Worm (Caenorhabditis elegans) whole organism, L1 larva: ENCODE data around the gene nlp-3.

Experiments
- C16A3.4 ChIP-seq: fragments of 150-350 bp; optimal IDR thresholded peaks from 2 replicates; lab custom pipeline; 2014; ENCODE audit warnings: missing biosample characterization, missing genetic modification characterization
- F16B12.6 ChIP-seq: fragments of 150-350 bp; optimal IDR thresholded peaks from 2 replicates; lab custom pipeline; 2014; ENCODE audit warnings: missing biosample characterization, missing genetic modification characterization
- Y116A8C.19 ChIP-seq: sonication (generic microtip); optimal IDR thresholded peaks from 2 replicates; lab custom pipeline; 2016; ENCODE audit warnings: missing compliant biosample characterization, missing genetic modification characterization, borderline replicate concordance
- aly-2 ChIP-seq: fragments of 150-350 bp; optimal IDR thresholded peaks from 2 replicates; lab custom pipeline; 2014; ENCODE audit warnings: missing biosample characterization, missing genetic modification characterization
- blmp-1 ChIP-seq: fragments of 150-350 bp; optimal IDR thresholded peaks from 2 replicates; lab custom pipeline; 2014; ENCODE audit warnings: missing biosample characterization, missing genetic modification characterization
- ces-1 ChIP-seq: fragments of 150-350 bp; optimal IDR thresholded peaks from 2 replicates; lab custom pipeline; 2014; ENCODE audit warnings: missing biosample characterization, missing genetic modification reagents, missing genetic modification characterization
- dsc-1 ChIP-seq: sonication (generic microtip); optimal IDR thresholded peaks from 2 replicates; lab custom pipeline; 2016; ENCODE audit warnings: mild to moderate bottlenecking, missing genetic modification characterization, missing compliant biosample characterization
- efl-1 ChIP-seq, 4 experiments: fragments of 150-350 bp; optimal IDR thresholded peaks in 3 of 4; peaks in 1 of 4; 1 replicate in 1 of 4; 2 replicates in 3 of 4; lab custom pipeline; 2014; ENCODE audit warnings: missing biosample characterization in 2 of 4, missing genetic modification characterization in 2 of 4, missing genetic modification reagents in 2 of 4
- efl-3 ChIP-seq: fragments of 200-800 bp; sonication (Bioruptor generic); optimal IDR thresholded peaks from 2 replicates; lab custom pipeline; 2018; ENCODE audit warnings: mild to moderate bottlenecking, missing genetic modification characterization, missing compliant biosample characterization
- ets-5 ChIP-seq: fragments of 200-800 bp; sonication (Bioruptor generic); IDR thresholded peaks from 2 replicates; pipeline ENCODE4 v1.3.6; 2022; ENCODE audit warnings: missing genetic modification characterization, missing compliant biosample characterization
- fkh-10 ChIP-seq: sonication (generic microtip); optimal IDR thresholded peaks from 2 replicates; lab custom pipeline; 2017; ENCODE audit warnings: missing biosample characterization, missing genetic modification reagents, missing genetic modification characterization
- fos-1 ChIP-seq: fragments of 150-350 bp; optimal IDR thresholded peaks from 2 replicates; lab custom pipeline; 2014; ENCODE audit warnings: missing biosample characterization, missing genetic modification characterization
- grh-1 ChIP-seq: fragments of 200-800 bp; sonication (Bioruptor generic); IDR thresholded peaks from 2 replicates; pipeline ENCODE4 v1.3.6; 2022; ENCODE audit warnings: missing genetic modification reagents, missing genetic modification characterization, missing compliant biosample characterization
- irx-1 ChIP-seq: sonication (generic microtip); optimal IDR thresholded peaks from 2 replicates; lab custom pipeline; 2016; ENCODE audit warnings: missing genetic modification characterization, missing compliant biosample characterization
- isw-1 ChIP-seq: fragments of 200-800 bp; sonication (Bioruptor generic); IDR thresholded peaks from 2 replicates; pipeline ENCODE4 v1.3.6; 2022; ENCODE audit warnings: missing genetic modification characterization, missing compliant biosample characterization
- lin-14 ChIP-seq: fragments of 200-800 bp; sonication (Bioruptor generic); optimal IDR thresholded peaks from 2 replicates; lab custom pipeline; 2018; ENCODE audit warnings: mild to moderate bottlenecking, missing genetic modification characterization, moderate library complexity, missing compliant biosample characterization
- lin-35 ChIP-seq, 2 experiments: fragments of 150-350 bp; optimal IDR thresholded peaks; 2 replicates each; lab custom pipeline; 2014; ENCODE audit warnings: missing biosample characterization in 2 of 2, missing genetic modification characterization in 2 of 2, missing genetic modification reagents in 2 of 2
- lin-39 ChIP-seq: fragments of 150-350 bp; optimal IDR thresholded peaks from 2 replicates; lab custom pipeline; 2014; ENCODE audit warnings: missing biosample characterization, missing genetic modification reagents, missing genetic modification characterization
- lir-3 ChIP-seq: sonication (generic microtip); optimal IDR thresholded peaks from 2 replicates; lab custom pipeline; 2016; ENCODE audit warnings: mild to moderate bottlenecking, missing genetic modification characterization, moderate library complexity, missing compliant biosample characterization; ENCODE audit not compliant: poor library complexity
- lsy-2 ChIP-seq, 2 experiments: fragments of 150-350 bp; optimal IDR thresholded peaks; 2 replicates each; lab custom pipeline; 2014; ENCODE audit warnings: missing biosample characterization in 2 of 2, missing genetic modification characterization in 2 of 2
- mab-9 ChIP-seq: fragments of 200-800 bp; sonication (Bioruptor generic); IDR thresholded peaks from 2 replicates; pipeline ENCODE4 v1.3.6; 2022; ENCODE audit warnings: missing genetic modification reagents, missing genetic modification characterization, missing compliant biosample characterization
- mdl-1 ChIP-seq, 2 experiments: fragments of 150-350 bp; optimal IDR thresholded peaks; 2 replicates each; lab custom pipeline; 2014 to 2017; ENCODE audit warnings: missing biosample characterization in 2 of 2, missing genetic modification characterization in 2 of 2, inconsistent platforms in 1 of 2
- mef-2 ChIP-seq: fragments of 150-350 bp; optimal IDR thresholded peaks from 2 replicates; lab custom pipeline; 2014; ENCODE audit warnings: missing biosample characterization, missing genetic modification characterization
- nhr-11 ChIP-seq: fragments of 150-350 bp; optimal IDR thresholded peaks from 2 replicates; lab custom pipeline; 2014; ENCODE audit warnings: missing biosample characterization, missing genetic modification characterization
- nhr-12 ChIP-seq: sonication (generic microtip); optimal IDR thresholded peaks from 2 replicates; lab custom pipeline; 2017; ENCODE audit warnings: missing biosample characterization, missing genetic modification characterization
- nhr-20 ChIP-seq: sonication (generic microtip); optimal IDR thresholded peaks from 2 replicates; lab custom pipeline; 2016; ENCODE audit warnings: mild to moderate bottlenecking, missing genetic modification characterization, missing compliant biosample characterization
- nhr-47 ChIP-seq: sonication (generic microtip); optimal IDR thresholded peaks from 2 replicates; lab custom pipeline; 2016; ENCODE audit warnings: mild to moderate bottlenecking, missing genetic modification characterization, moderate library complexity, missing compliant biosample characterization
- nhr-76 ChIP-seq: sonication (generic microtip); optimal IDR thresholded peaks from 2 replicates; lab custom pipeline; 2017; ENCODE audit warnings: missing biosample characterization, missing genetic modification characterization
- nhr-84 ChIP-seq: sonication (generic microtip); optimal IDR thresholded peaks from 2 replicates; lab custom pipeline; 2017; ENCODE audit warnings: missing biosample characterization, missing genetic modification characterization
- nhr-90 ChIP-seq: sonication (generic microtip); optimal IDR thresholded peaks from 2 replicates; lab custom pipeline; 2016; ENCODE audit warnings: mild to moderate bottlenecking, missing genetic modification characterization, missing compliant biosample characterization; ENCODE audit not compliant: poor library complexity
- pag-3 ChIP-seq: sonication (generic microtip); optimal IDR thresholded peaks from 2 replicates; lab custom pipeline; 2017; ENCODE audit warnings: missing genetic modification characterization, mild to moderate bottlenecking, missing compliant biosample characterization, antibody characterized with exemption, borderline replicate concordance; ENCODE audit not compliant: insufficient read depth
- pqm-1 ChIP-seq: sonication (generic microtip); optimal IDR thresholded peaks from 3 replicates; lab custom pipeline; 2017; ENCODE audit warnings: missing biosample characterization, missing genetic modification characterization
- rnt-1 ChIP-seq: sonication (generic microtip); optimal IDR thresholded peaks from 2 replicates; lab custom pipeline; 2016; ENCODE audit warnings: mild to moderate bottlenecking, missing genetic modification characterization, moderate library complexity, missing compliant biosample characterization
- skn-1 ChIP-seq: fragments of 150-350 bp; optimal IDR thresholded peaks from 2 replicates; lab custom pipeline; 2014; ENCODE audit warnings: missing biosample characterization, missing genetic modification characterization
- swsn-7 ChIP-seq: sonication (generic microtip); optimal IDR thresholded peaks from 2 replicates; lab custom pipeline; 2016; ENCODE audit warnings: missing genetic modification characterization, missing compliant biosample characterization
- tbx-2 ChIP-seq: sonication (generic microtip); optimal IDR thresholded peaks from 2 replicates; lab custom pipeline; 2016; ENCODE audit warnings: missing genetic modification characterization, missing compliant biosample characterization
- unc-62 ChIP-seq: fragments of 150-350 bp; optimal IDR thresholded peaks from 2 replicates; lab custom pipeline; 2014; ENCODE audit warnings: missing biosample characterization, missing genetic modification reagents, missing genetic modification characterization
- unc-98 ChIP-seq: fragments of 200-800 bp; sonication (Bioruptor generic); IDR thresholded peaks from 2 replicates; pipeline ENCODE4 v1.3.6; 2022; ENCODE audit warnings: missing genetic modification characterization, missing compliant biosample characterization
- xbp-1 ChIP-seq: sonication (generic microtip); optimal IDR thresholded peaks from 2 replicates; lab custom pipeline; 2016; ENCODE audit warnings: missing genetic modification characterization, missing compliant biosample characterization
- zag-1 ChIP-seq: fragments of 150-350 bp; optimal IDR thresholded peaks from 2 replicates; lab custom pipeline; 2014; ENCODE audit warnings: missing biosample characterization, missing genetic modification characterization
- zip-4 ChIP-seq: fragments of 200-800 bp; sonication (Bioruptor generic); optimal IDR thresholded peaks from 2 replicates; lab custom pipeline; 2018; ENCODE audit warnings: mild to moderate bottlenecking, missing genetic modification characterization, moderate library complexity, missing compliant biosample characterization
- ztf-11 ChIP-seq, 2 experiments: sonication (generic microtip); optimal IDR thresholded peaks; 2 replicates each; lab custom pipeline; 2016 to 2017; ENCODE audit warnings: missing genetic modification characterization in 2 of 2, missing biosample characterization in 1 of 2, missing compliant biosample characterization in 1 of 2

The nlp-3 gene

ce11 chrX:13201401-13201800 lies 23.2 kb upstream of the nlp-3 start, which contains the start of gene unc-9:
unc-9 (plus strand) TSS chrX:13201770.
- TF ChIP-seq fkh-10 (GFP tag; lab: Kevin White, UChicago), result peak; percentile 70
- no peak for TF ChIP-seq nhr-84 (tag; lab: Kevin White, UChicago)
- TF ChIP-seq lir-3, result no peak
- TF ChIP-seq lin-14 (GFP tag; lab: Kevin White, UChicago), result peak; percentile 54
- TF ChIP-seq zag-1, result no peak

- no peak for TF ChIP-seq fos-1 (tag; lab: Kevin White, UChicago)
- no peak for TF ChIP-seq lin-39 (tag; lab: Kevin White, UChicago)
- TF ChIP-seq ztf-11 (tag; optimal IDR thresholded peaks at IDR 0.05; lab: Kevin White, UChicago), result no peak
- no peak for TF ChIP-seq Y116A8C.19 (tag; lab: Kevin White, UChicago)
- TF ChIP-seq tbx-2 (tag; lab: Kevin White, UChicago), result no peak
- TF ChIP-seq aly-2, result no peak
- TF ChIP-seq rnt-1, result peak; percentile 52
- no peak for TF ChIP-seq fkh-10 (GFP tag; lab: Kevin White, UChicago)
- no peak for TF ChIP-seq nhr-12 (tag; lab: Kevin White, UChicago)
- no peak for TF ChIP-seq swsn-7 (tag; lab: Kevin White, UChicago)
- TF ChIP-seq lsy-2 (tag; optimal IDR thresholded peaks at IDR 0.05; lab: Kevin White, UChicago), result no peak
- no peak for TF ChIP-seq isw-1 (GFP tag; lab: Robert Waterston, UW)
- no peak for TF ChIP-seq pqm-1 (tag; lab: Kevin White, UChicago)
- TF ChIP-seq ets-5 (GFP tag; lab: Robert Waterston, UW), result no peak
- TF ChIP-seq zip-4 (GFP tag; lab: Kevin White, UChicago), result no peak
- TF ChIP-seq lin-14 (GFP tag; lab: Kevin White, UChicago), result peak; percentile 1
- TF ChIP-seq unc-62 (GFP tag; lab: Kevin White, UChicago), result no peak
These were observed 22.1 kb upstream of the nlp-3 start for ce11 chrX:13200312-13200711.

DNA sequence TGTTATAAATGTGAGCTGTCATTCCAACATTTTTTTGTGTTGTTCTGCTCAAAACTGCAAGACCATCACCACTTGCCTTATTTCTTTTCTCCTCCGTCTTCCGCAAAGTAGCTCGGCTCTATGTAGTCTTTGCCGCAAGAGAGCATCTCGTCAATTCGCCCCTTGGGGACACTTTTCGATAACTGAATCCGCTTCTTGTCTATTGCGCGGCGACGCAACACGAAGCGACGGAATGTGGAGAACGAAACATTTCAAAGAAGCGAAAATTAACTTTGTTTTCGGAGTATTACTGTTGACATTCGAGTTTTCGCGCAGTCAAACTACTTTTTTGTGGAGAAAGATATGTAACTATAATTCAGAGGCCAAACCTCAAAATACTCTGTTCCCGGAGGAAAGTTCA lies 19.9 kb upstream of the nlp-3 start:
- TF ChIP-seq mdl-1 (tag; optimal IDR thresholded peaks at IDR 0.05; lab: Kevin White, UChicago) (no peak), lin-14 (GFP tag; lab: Kevin White, UChicago) (peak; percentile 59), efl-1 (optimal IDR thresholded peaks at IDR 0.05; lab: Kevin White, UChicago) (no peak), efl-1 (GFP tag; optimal IDR thresholded peaks at IDR 0.05 in 1 of 2; lab: Kevin White, UChicago) (peak in 1 of 2 experiments; percentile 85)

- TF ChIP-seq blmp-1 (tag; lab: Kevin White, UChicago) (no peak), nhr-47 (tag; lab: Kevin White, UChicago) (no peak), isw-1 (GFP tag; lab: Robert Waterston, UW) (no peak), mab-9 (GFP tag; lab: Robert Waterston, UW) (no peak), nhr-20 (no peak), nhr-90 (no peak), xbp-1 (tag; lab: Kevin White, UChicago) (no peak), skn-1 (tag; lab: Kevin White, UChicago) (no peak)
These were observed 12.7 kb upstream of the nlp-3 start, which contains the start of gene gpa-6 for ce11 chrX:13190912-13191311. gpa-6 (plus strand) TSS chrX:13191212.

- TF ChIP-seq pag-3 (tag; lab: Kevin White, UChicago) (no peak), zip-4 (GFP tag; lab: Kevin White, UChicago) (no peak)
These were observed 11.6 kb upstream of the nlp-3 start, which contains the start of gene cwp-5 for ce11 chrX:13189861-13190260. cwp-5 (minus strand) TSS chrX:13189961.

DNA sequence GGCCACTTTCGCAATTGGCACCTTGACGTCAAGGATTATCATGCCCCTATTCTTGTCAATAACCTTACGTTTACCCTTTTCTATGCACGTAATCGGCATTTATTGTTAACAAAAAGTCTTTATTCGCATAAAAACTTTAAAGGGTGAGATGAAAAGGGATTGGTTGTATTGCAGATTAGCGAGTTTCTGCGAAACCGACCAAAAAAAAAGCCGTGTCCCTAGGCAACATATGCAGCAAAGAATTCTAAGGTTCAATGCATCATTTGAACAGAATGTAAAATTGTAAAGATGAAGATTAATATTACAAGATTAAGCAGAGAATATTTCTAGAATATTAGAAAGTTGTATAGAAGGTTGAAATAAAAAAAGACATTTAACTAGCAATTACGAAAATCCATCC lies 3.8 kb upstream of the nlp-3 start:
- no peak for TF ChIP-seq pag-3 (tag; lab: Kevin White, UChicago)
- no peak for TF ChIP-seq irx-1 (tag; lab: Kevin White, UChicago)
- TF ChIP-seq efl-3, result no peak
- TF ChIP-seq nhr-11 (tag; lab: Kevin White, UChicago), result peak; percentile 28
- TF ChIP-seq dsc-1, result peak; percentile 90
- TF ChIP-seq mef-2 (tag; lab: Kevin White, UChicago), result no peak
- no peak for TF ChIP-seq rnt-1
- no peak for TF ChIP-seq efl-1 (optimal IDR thresholded peaks at IDR 0.05; lab: Kevin White, UChicago)
- TF ChIP-seq efl-1 (GFP tag; optimal IDR thresholded peaks at IDR 0.05 in 1 of 2; lab: Kevin White, UChicago), result peak in 1 of 2 experiments; percentile 69
- TF ChIP-seq nhr-47 (tag; lab: Kevin White, UChicago), result peak; percentile 17
- TF ChIP-seq F16B12.6 (tag; lab: Kevin White, UChicago), result no peak
- no peak for TF ChIP-seq unc-98 (GFP tag; lab: Robert Waterston, UW)
- no peak for TF ChIP-seq ces-1 (GFP tag; lab: Kevin White, UChicago)
- TF ChIP-seq nhr-76 (tag; lab: Kevin White, UChicago), result no peak
- no peak for TF ChIP-seq grh-1
- no peak for TF ChIP-seq lin-14 (GFP tag; lab: Kevin White, UChicago)
- no peak for TF ChIP-seq C16A3.4 (tag; lab: Kevin White, UChicago)
- TF ChIP-seq lin-35 (GFP tag; optimal IDR thresholded peaks at IDR 0.05; lab: Kevin White, UChicago), result no peak
- no peak for TF ChIP-seq lir-3
